Worm (Caenorhabditis elegans) whole organism, L4/young adult: ENCODE results near the gene nstp-7.

Experiments used
- W03F9.2 ChIP-seq: fragments of 150-350 bp; optimal IDR thresholded peaks from 2 replicates; lab custom pipeline; 2014; ENCODE audit warnings: missing biosample characterization, missing genetic modification characterization
- dao-5 ChIP-seq: sonication (generic microtip); optimal IDR thresholded peaks from 2 replicates; lab custom pipeline; 2016; ENCODE audit warnings: missing genotype, missing genetic modification characterization, moderate library complexity, missing compliant biosample characterization
- him-1 ChIP-seq: sonication (generic microtip); optimal IDR thresholded peaks from 2 replicates; lab custom pipeline; 2016; ENCODE audit warnings: missing genotype, missing genetic modification reagents, missing genetic modification characterization, missing compliant biosample characterization

Gene nstp-7

ce11 chrV:568105-568504, 13.6 kb upstream of the nstp-7 start, which contains the start of gene sri-72:
Gene sri-72, minus strand, starts transcription at chrV:568205.
- TF ChIP-seq him-1 = no peak
- TF ChIP-seq W03F9.2 (tag; lab: Kevin White, UChicago) = no peak
- no peak for TF ChIP-seq dao-5

- TF ChIP-seq W03F9.2 (tag; lab: Kevin White, UChicago) (no peak), dao-5 (no peak), him-1 (no peak)
Observed at ce11 chrV:574639-575038, 7.1 kb upstream of the nstp-7 start, which contains the start of gene C14C6.13. Gene C14C6.13, minus strand, starts transcription at chrV:574739.

ce11 chrV:576070-576469, 5.6 kb upstream of the nstp-7 start, which contains the start of gene K06H6.5:
Gene K06H6.5, plus strand, starts transcription at chrV:576370.
- no peak for TF ChIP-seq him-1
- no peak for TF ChIP-seq dao-5
- TF ChIP-seq W03F9.2 (tag; lab: Kevin White, UChicago) = no peak

ce11 chrV:576918-577317, 4.8 kb upstream of the nstp-7 start:
- TF ChIP-seq W03F9.2 (tag; lab: Kevin White, UChicago) (no peak), dao-5 (no peak), him-1 (no peak)

ce11 chrV:578977-579376, 2.7 kb upstream of the nstp-7 start, which contains the start of gene K06H6.4:
Gene K06H6.4, plus strand, starts transcription at chrV:579277.
- no peak for TF ChIP-seq dao-5

ce11 chrV:585472-585871, 3.8 kb downstream of the nstp-7 start, which contains the start of gene K06H6.2:
Gene K06H6.2, plus strand, starts transcription at chrV:585772.
- no peak for TF ChIP-seq him-1
- TF ChIP-seq W03F9.2 (tag; lab: Kevin White, UChicago) = no peak
- TF ChIP-seq dao-5 = no peak

ce11 chrV:587818-588217, 6.1 kb downstream of the nstp-7 start, which contains the start of gene K06H6.1:
Gene K06H6.1, plus strand, starts transcription at chrV:588118.
- no peak for TF ChIP-seq him-1
- no peak for TF ChIP-seq W03F9.2 (tag; lab: Kevin White, UChicago)
- no peak for TF ChIP-seq dao-5

- no peak for TF ChIP-seq him-1
- no peak for TF ChIP-seq W03F9.2 (tag; lab: Kevin White, UChicago)
- TF ChIP-seq dao-5 = no peak
Observed at ce11 chrV:590182-590581, 8.5 kb downstream of the nstp-7 start, which contains the start of gene ZK488.6. Gene ZK488.6, plus strand, starts transcription at chrV:590482.

ce11 chrV:592959-593358, 11.2 kb downstream of the nstp-7 start, which contains the start of gene ZK488.5:
Gene ZK488.5, plus strand, starts transcription at chrV:593259.
- TF ChIP-seq W03F9.2 (tag; lab: Kevin White, UChicago) = no peak
- no peak for TF ChIP-seq dao-5
- TF ChIP-seq him-1 = no peak

ce11 chrV:596923-597322, 15.2 kb downstream of the nstp-7 start:
- TF ChIP-seq W03F9.2 (tag; lab: Kevin White, UChicago) = no peak
- no peak for TF ChIP-seq him-1
- no peak for TF ChIP-seq dao-5

ce11 chrV:597823-598222, 16.1 kb downstream of the nstp-7 start:
- TF ChIP-seq dao-5 (no peak), W03F9.2 (tag; lab: Kevin White, UChicago) (no peak), him-1 (no peak)

- TF ChIP-seq W03F9.2 (tag; lab: Kevin White, UChicago) (no peak), dao-5 (no peak), him-1 (no peak)
Observed at ce11 chrV:598626-599025, 16.9 kb downstream of the nstp-7 start.

- no peak for TF ChIP-seq W03F9.2 (tag; lab: Kevin White, UChicago)
Observed at ce11 chrV:599783-600182, 18.1 kb downstream of the nstp-7 start.

ce11 chrV:600231-600630, 18.5 kb downstream of the nstp-7 start, which contains the start of gene nhr-251:
Gene nhr-251, plus strand, starts transcription at chrV:600531.
- no peak for TF ChIP-seq dao-5
- no peak for TF ChIP-seq him-1
- TF ChIP-seq W03F9.2 (tag; lab: Kevin White, UChicago) = no peak

- TF ChIP-seq him-1 (no peak), W03F9.2 (tag; lab: Kevin White, UChicago) (no peak), dao-5 (no peak)
Observed at ce11 chrV:604105-604504, 22.4 kb downstream of the nstp-7 start, which contains the start of gene srlf-37. Gene srlf-37, minus strand, starts transcription at chrV:604205.

ce11 chrV:608844-609243, 27.1 kb downstream of the nstp-7 start, which contains the start of gene srw-109:
Gene srw-109, minus strand, starts transcription at chrV:608944.
- TF ChIP-seq dao-5 (no peak), W03F9.2 (tag; lab: Kevin White, UChicago) (no peak), him-1 (no peak)
